Worm (Caenorhabditis elegans) whole organism, late embryonic: ENCODE results near the gene rcan-1.

Source experiments
- C08G9.2 ChIP-seq: sonication (generic microtip); optimal IDR thresholded peaks from 2 replicates; lab custom pipeline; 2016; ENCODE audit warnings: mild to moderate bottlenecking, missing genetic modification characterization, moderate library complexity, missing compliant biosample characterization
- F13H6.1 ChIP-seq: sonication (generic microtip); optimal IDR thresholded peaks from 2 replicates; lab custom pipeline; 2016; ENCODE audit warnings: missing genetic modification characterization, missing compliant biosample characterization
- K02D7.2 ChIP-seq: sonication (generic microtip); optimal IDR thresholded peaks from 2 replicates; lab custom pipeline; 2017; ENCODE audit warnings: mild to moderate bottlenecking, missing genetic modification characterization, missing compliant biosample characterization
- Y22D7AL.16 ChIP-seq: sonication (generic microtip); optimal IDR thresholded peaks from 2 replicates; lab custom pipeline; 2016; ENCODE audit warnings: missing genetic modification characterization, missing compliant biosample characterization
- ama-1 ChIP-seq: fragments of 150-350 bp; optimal IDR thresholded peaks from 2 replicates; lab custom pipeline; 2014
- ceh-14 ChIP-seq: sonication (generic microtip); optimal IDR thresholded peaks from 2 replicates; lab custom pipeline; 2016; ENCODE audit warnings: missing genotype, missing genetic modification characterization, missing compliant biosample characterization
- ceh-18 ChIP-seq: sonication (generic microtip); optimal IDR thresholded peaks from 2 replicates; lab custom pipeline; 2016; ENCODE audit warnings: missing genetic modification characterization, missing compliant biosample characterization
- ceh-19 ChIP-seq: fragments of 200-800 bp; sonication (Bioruptor generic); optimal IDR thresholded peaks from 2 replicates; lab custom pipeline; 2018; ENCODE audit warnings: mild to moderate bottlenecking, missing genetic modification characterization, missing compliant biosample characterization
- ceh-24 ChIP-seq: sonication (generic microtip); optimal IDR thresholded peaks from 2 replicates; lab custom pipeline; 2016; ENCODE audit warnings: mild to moderate bottlenecking, missing genetic modification characterization, missing compliant biosample characterization
- ceh-30 ChIP-seq: fragments of 150-350 bp; optimal IDR thresholded peaks from 2 replicates; lab custom pipeline; 2014; ENCODE audit warnings: missing biosample characterization, missing genetic modification characterization
- ceh-31 ChIP-seq: sonication (generic microtip); optimal IDR thresholded peaks from 2 replicates; lab custom pipeline; 2016; ENCODE audit warnings: missing genetic modification characterization, missing compliant biosample characterization
- ceh-34 ChIP-seq: sonication (generic microtip); optimal IDR thresholded peaks from 2 replicates; lab custom pipeline; 2016; ENCODE audit warnings: mild to moderate bottlenecking, missing genetic modification characterization, missing compliant biosample characterization
- ceh-45 ChIP-seq: fragments of 200-800 bp; sonication (Bioruptor generic); IDR thresholded peaks from 2 replicates; pipeline ENCODE4 v1.3.6; 2022; ENCODE audit warnings: missing genetic modification reagents, missing genetic modification characterization, missing compliant biosample characterization
- ceh-48 ChIP-seq: sonication (generic microtip); optimal IDR thresholded peaks from 2 replicates; lab custom pipeline; 2016; ENCODE audit warnings: missing genetic modification characterization, inconsistent platforms, missing compliant biosample characterization
- ceh-6 ChIP-seq: fragments of 200-800 bp; sonication (Bioruptor generic); optimal IDR thresholded peaks from 2 replicates; lab custom pipeline; 2018; ENCODE audit warnings: mild to moderate bottlenecking, missing genetic modification characterization, missing compliant biosample characterization
- ceh-9 ChIP-seq: sonication (generic microtip); optimal IDR thresholded peaks from 2 replicates; lab custom pipeline; 2016; ENCODE audit warnings: mild to moderate bottlenecking, missing genetic modification characterization, inconsistent platforms, missing compliant biosample characterization
- elt-2 ChIP-seq: sonication (generic microtip); optimal IDR thresholded peaks from 2 replicates; lab custom pipeline; 2016; ENCODE audit warnings: missing genetic modification reagents, missing genetic modification characterization, missing compliant biosample characterization
- ets-4 ChIP-seq: sonication (generic microtip); optimal IDR thresholded peaks from 2 replicates; lab custom pipeline; 2016; ENCODE audit warnings: missing genetic modification characterization, missing compliant biosample characterization
- fkh-10 ChIP-seq: fragments of 150-350 bp; optimal IDR thresholded peaks from 2 replicates; lab custom pipeline; 2014; ENCODE audit warnings: missing biosample characterization, missing genetic modification reagents, missing genetic modification characterization
- hlh-15 ChIP-seq: sonication (generic microtip); optimal IDR thresholded peaks from 2 replicates; lab custom pipeline; 2016; ENCODE audit warnings: missing genetic modification characterization, missing compliant biosample characterization
- hlh-8 ChIP-seq: sonication (generic microtip); optimal IDR thresholded peaks from 2 replicates; lab custom pipeline; 2016; ENCODE audit warnings: missing genotype, missing genetic modification characterization, missing compliant biosample characterization
- lim-6 ChIP-seq: sonication (generic microtip); optimal IDR thresholded peaks from 2 replicates; lab custom pipeline; 2016; ENCODE audit warnings: missing genetic modification characterization, missing compliant biosample characterization
- mec-3 ChIP-seq: sonication (generic microtip); optimal IDR thresholded peaks from 2 replicates; lab custom pipeline; 2016; ENCODE audit warnings: borderline replicate concordance, missing genetic modification characterization, missing compliant biosample characterization
- nhr-11 ChIP-seq: fragments of 150-350 bp; optimal IDR thresholded peaks from 2 replicates; lab custom pipeline; 2014; ENCODE audit warnings: missing biosample characterization, missing genetic modification characterization
- nhr-232 ChIP-seq: sonication (generic microtip); optimal IDR thresholded peaks from 2 replicates; lab custom pipeline; 2016; ENCODE audit warnings: missing genetic modification characterization, missing compliant biosample characterization
- npax-4 ChIP-seq: sonication (generic microtip); optimal IDR thresholded peaks from 2 replicates; lab custom pipeline; 2016; ENCODE audit warnings: missing genetic modification characterization, missing compliant biosample characterization
- pax-1 ChIP-seq: fragments of 150-350 bp; optimal IDR thresholded peaks from 2 replicates; lab custom pipeline; 2014; ENCODE audit warnings: missing biosample characterization, missing genetic modification characterization
- pha-2 ChIP-seq: sonication (generic microtip); optimal IDR thresholded peaks from 2 replicates; lab custom pipeline; 2017; ENCODE audit warnings: mild to moderate bottlenecking, missing genetic modification characterization, missing compliant biosample characterization
- pqm-1 ChIP-seq: sonication (generic microtip); optimal IDR thresholded peaks from 2 replicates; lab custom pipeline; 2016; ENCODE audit warnings: missing genetic modification characterization, missing compliant biosample characterization
- ref-2 ChIP-seq: sonication (generic microtip); optimal IDR thresholded peaks from 2 replicates; lab custom pipeline; 2016; ENCODE audit warnings: missing genetic modification characterization, missing compliant biosample characterization
- rnt-1 ChIP-seq: sonication (generic microtip); optimal IDR thresholded peaks from 2 replicates; lab custom pipeline; 2016; ENCODE audit warnings: missing genetic modification characterization, missing compliant biosample characterization
- tbx-2 ChIP-seq: sonication (generic microtip); optimal IDR thresholded peaks from 2 replicates; lab custom pipeline; 2016; ENCODE audit warnings: missing genetic modification characterization, missing compliant biosample characterization
- unc-3 ChIP-seq, 2 experiments: fragments of 200-800 bp in 1 of 2; sonication (Bioruptor generic) in 1 of 2; sonication (generic microtip) in 1 of 2; conservative IDR thresholded peaks in 1 of 2; optimal IDR thresholded peaks in 1 of 2; 2 replicates each; pipeline versions ENCODE4 v1.3.6 to Lab custom; 2016 to 2022; ENCODE audit warnings: missing compliant biosample characterization in 2 of 2, missing genetic modification characterization in 2 of 2, missing genetic modification reagents in 1 of 2
- unc-42 ChIP-seq: sonication (generic microtip); optimal IDR thresholded peaks from 2 replicates; lab custom pipeline; 2016; ENCODE audit warnings: missing genotype, missing genetic modification characterization, missing compliant biosample characterization
- unc-86 ChIP-seq: sonication (generic microtip); optimal IDR thresholded peaks from 2 replicates; lab custom pipeline; 2016; ENCODE audit warnings: missing genetic modification characterization, missing compliant biosample characterization
- zip-5 ChIP-seq: sonication (generic microtip); optimal IDR thresholded peaks from 2 replicates; lab custom pipeline; 2016; ENCODE audit warnings: missing genetic modification characterization, missing compliant biosample characterization

The rcan-1 gene

DNA sequence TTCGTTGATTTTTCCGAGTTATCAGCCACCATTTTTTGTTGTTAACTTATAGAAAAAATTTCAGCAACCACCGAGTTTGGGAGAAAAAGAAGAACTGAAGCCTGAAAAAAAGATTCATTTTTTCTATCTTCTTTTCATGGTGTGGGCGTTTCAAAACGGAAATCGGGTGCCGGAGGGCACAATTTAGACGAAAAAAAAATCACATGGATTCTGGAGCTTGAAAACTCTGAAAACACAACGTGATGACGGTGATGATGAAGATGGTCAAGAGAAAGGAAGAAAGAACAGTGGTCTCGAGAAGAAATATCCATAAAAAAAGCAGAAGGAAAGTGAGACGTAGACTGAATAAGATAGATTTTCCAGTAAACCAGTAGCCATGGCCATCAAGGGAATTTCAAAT, at the start of gene rcan-1:
Gene rcan-1 (minus strand): TSS at position 101 of the 400 bp plus-strand sequence.
- no peak for TF ChIP-seq Y22D7AL.16 (tag; lab: Kevin White, UChicago)

- TF ChIP-seq elt-2 (tag; lab: Kevin White, UChicago) (peak; percentile 30), lim-6 (no peak), ama-1 (lab: Kevin White, UChicago) (no peak), nhr-11 (no peak), ceh-45 (GFP tag; lab: Robert Waterston, UW) (no peak), Y22D7AL.16 (tag; lab: Kevin White, UChicago) (no peak), ceh-30 (tag; lab: Kevin White, UChicago) (no peak)
Measured at ce11 chrIII:5732925-5733324, 49.0 kb upstream of the rcan-1 start, which contains the start of gene B0244.17. Gene B0244.17, plus strand, starts transcription at chrIII:5733225.

- TF ChIP-seq C08G9.2 (tag; lab: Kevin White, UChicago) (no peak), elt-2 (tag; lab: Kevin White, UChicago) (peak; percentile 65)
Measured at ce11 chrIII:5730980-5731636, 47.2 kb upstream of the rcan-1 start, which contains the start of the genes B0244.9 and B0244.7. Gene B0244.9, minus strand, starts transcription at chrIII:5731030. Gene B0244.7, plus strand, starts transcription at chrIII:5731501.

ce11 chrIII:5730041-5730440, 46.1 kb upstream of the rcan-1 start:
- TF ChIP-seq unc-86 (no peak), ceh-9 (no peak), nhr-232 (tag; lab: Kevin White, UChicago) (no peak), ceh-45 (GFP tag; lab: Robert Waterston, UW) (no peak), ceh-6 (GFP tag; lab: Kevin White, UChicago) (no peak), unc-3 (GFP tag; conservative IDR thresholded peaks at IDR 0.05; lab: Robert Waterston, UW) (no peak), unc-3 (tag; optimal IDR thresholded peaks at IDR 0.05; lab: Kevin White, UChicago) (no peak), fkh-10 (GFP tag; lab: Kevin White, UChicago) (no peak), ceh-34 (tag; lab: Kevin White, UChicago) (no peak), ceh-48 (no peak), tbx-2 (no peak)

- TF ChIP-seq npax-4 (tag; lab: Kevin White, UChicago): no peak
- TF ChIP-seq rnt-1 (tag; lab: Kevin White, UChicago): no peak
- no peak for TF ChIP-seq ceh-34 (tag; lab: Kevin White, UChicago)
- TF ChIP-seq ceh-48: no peak
- TF ChIP-seq F13H6.1 (tag; lab: Kevin White, UChicago): no peak
- TF ChIP-seq pax-1 (tag; lab: Kevin White, UChicago): no peak
- no peak for TF ChIP-seq ceh-24 (tag; lab: Kevin White, UChicago)
- TF ChIP-seq, all 69 proteins: peak for 0
Measured at ce11 chrIII:5729367-5729766, 45.5 kb upstream of the rcan-1 start.

ce11 chrIII:5727827-5728226, 43.9 kb upstream of the rcan-1 start, which contains the start of gene egg-1:
Gene egg-1, plus strand, starts transcription at chrIII:5728180.
- TF ChIP-seq K02D7.2 (tag; lab: Kevin White, UChicago) (no peak), ceh-6 (GFP tag; lab: Kevin White, UChicago) (no peak), nhr-11 (no peak)
- TF ChIP-seq, all 69 proteins: peak for 0

DNA sequence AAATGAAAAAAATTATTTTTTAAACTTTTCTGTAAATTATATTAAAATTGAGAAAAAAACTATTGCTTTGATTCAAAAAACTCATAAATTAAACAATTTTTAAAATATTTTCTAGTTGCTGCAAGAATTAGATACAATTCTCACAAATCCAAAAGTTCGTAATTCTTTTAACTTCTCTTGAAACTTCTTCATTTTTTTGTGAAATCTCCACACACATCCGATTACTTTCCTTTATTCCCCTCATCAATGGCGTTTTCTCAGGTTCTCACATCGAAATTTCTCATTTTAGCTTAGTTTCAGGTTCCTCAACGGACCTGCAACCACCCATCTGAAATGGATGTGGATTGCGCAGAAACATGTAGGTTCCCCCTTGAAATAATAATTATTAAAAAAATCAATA, 38.7 kb upstream of the rcan-1 start, which contains the start of gene wrm-1:
Gene wrm-1 (plus strand): TSS at position 301 of the 400 bp plus-strand sequence.
- TF ChIP-seq lim-6: no peak
- no peak for TF ChIP-seq fkh-10 (GFP tag; lab: Kevin White, UChicago)
- no peak for TF ChIP-seq ceh-19 (GFP tag; lab: Kevin White, UChicago)

ce11 chrIII:5721888-5722287, 38.0 kb upstream of the rcan-1 start:
- peak; percentile 47 for TF ChIP-seq ceh-48
- TF ChIP-seq zip-5 (tag; lab: Kevin White, UChicago): peak; percentile 1
- TF ChIP-seq ceh-31: peak; percentile 60
- TF ChIP-seq C08G9.2 (tag; lab: Kevin White, UChicago): peak; percentile 85
- peak; percentile 72 for TF ChIP-seq ref-2 (tag; lab: Kevin White, UChicago)
- TF ChIP-seq ceh-18 (tag; lab: Kevin White, UChicago): no peak
- peak; percentile 22 for TF ChIP-seq pha-2 (tag; lab: Kevin White, UChicago)
- TF ChIP-seq hlh-8 (tag; lab: Kevin White, UChicago): peak; percentile 4
- TF ChIP-seq unc-42 (tag; lab: Kevin White, UChicago): peak; percentile 10
- TF ChIP-seq hlh-15: no peak
- TF ChIP-seq ceh-14 (tag; lab: Kevin White, UChicago): peak; percentile 23
- no peak for TF ChIP-seq ceh-34 (tag; lab: Kevin White, UChicago)
- peak; percentile 61 for TF ChIP-seq pqm-1
- peak; percentile 8 for TF ChIP-seq tbx-2
- peak; percentile 48 for TF ChIP-seq mec-3
- TF ChIP-seq ets-4 (tag; lab: Kevin White, UChicago): peak; percentile 94
- no peak for TF ChIP-seq K02D7.2 (tag; lab: Kevin White, UChicago)
- peak; percentile 87 for TF ChIP-seq elt-2 (tag; lab: Kevin White, UChicago)
